Fruit fly (Drosophila melanogaster) Kc167 (cell line): ENCODE results near the gene CG10366.

Source experiments
- Myc ChIP-seq: fragments of >200 bp; optimal IDR thresholded peaks from 2 replicates; lab custom pipeline; 2017; ENCODE audit warnings: missing external identifiers
- Sin3A ChIP-seq: fragments of >200 bp; optimal IDR thresholded peaks from 2 replicates; lab custom pipeline; 2018; ENCODE audit warnings: missing external identifiers
- h ChIP-seq: fragments of >200 bp; optimal IDR thresholded peaks from 3 replicates; lab custom pipeline; 2018; ENCODE audit warnings: missing external identifiers

DNA sequence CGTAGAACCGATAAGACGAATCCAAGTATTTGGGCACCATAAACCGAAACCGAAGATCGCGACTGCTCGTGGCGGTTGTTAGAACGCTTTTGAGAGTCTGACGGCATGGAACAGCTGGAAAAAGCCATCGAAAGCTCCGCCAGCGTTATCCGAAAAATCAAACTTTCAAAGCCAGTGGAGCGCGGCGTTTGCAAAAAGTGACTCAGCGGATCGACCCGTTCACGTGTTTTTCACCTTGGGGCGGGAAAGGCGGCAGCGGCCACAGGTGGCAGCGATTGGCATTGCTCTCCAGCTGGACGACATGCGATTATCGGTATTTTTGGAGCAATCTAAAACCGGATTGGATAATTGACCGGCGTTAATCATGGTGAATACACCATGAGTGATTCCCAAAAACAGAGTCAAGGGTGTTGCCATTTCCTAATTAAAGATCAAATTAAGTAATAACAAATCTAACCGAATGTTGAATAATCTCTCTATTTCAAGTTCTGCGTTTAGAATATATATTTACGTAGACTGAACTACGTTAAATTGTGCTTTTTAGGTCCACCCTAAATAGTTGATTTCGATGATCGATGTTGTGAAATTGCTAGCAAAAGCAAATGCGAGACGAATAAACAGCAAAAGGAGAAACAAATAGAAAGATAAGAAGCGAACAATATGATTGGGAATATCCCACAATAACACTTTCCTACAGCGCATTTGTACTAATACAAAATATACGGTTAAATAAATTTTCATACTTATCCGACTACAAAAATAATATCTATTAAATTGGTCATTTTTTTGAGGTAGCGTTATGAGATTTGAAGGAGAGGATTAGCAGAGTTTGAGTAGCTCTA, 36.9 kb upstream of the CG10366 start, which contains the start of gene CG10337:
- TF ChIP-seq Sin3A (lab: Kevin White, UChicago) (no peak), Myc (lab: Kevin White, UChicago) (no peak), h (lab: Kevin White, UChicago) (no peak)
